Fruit fly (Drosophila melanogaster) whole organism, embryonic: ENCODE data around the gene Spn75F.

Experiments
- Awh ChIP-seq: fragments of 200-800 bp; sonication (Bioruptor generic); IDR thresholded peaks from 2 replicates; pipeline ENCODE4, ENCODE4 v1.3.6; 2022; ENCODE audit warnings: missing biosample characterization, missing genetic modification characterization
- Bteb2 ChIP-seq: fragments of 200-800 bp; sonication (Bioruptor generic); optimal IDR thresholded peaks from 2 replicates; lab custom pipeline; 2016; ENCODE audit warnings: missing biosample characterization, missing genetic modification characterization
- CG10147 ChIP-seq: fragments of 200-800 bp; sonication (Bioruptor generic); optimal IDR thresholded peaks from 2 replicates; lab custom pipeline; 2019; ENCODE audit warnings: missing biosample characterization, mild to moderate bottlenecking, missing genetic modification characterization, moderate library complexity
- CG10654 ChIP-seq: fragments of 200-800 bp; sonication (Bioruptor generic); optimal IDR thresholded peaks from 2 replicates; lab custom pipeline; 2016; ENCODE audit warnings: missing biosample characterization, missing genetic modification characterization
- CG12744 ChIP-seq: fragments of 200-800 bp; sonication (Bioruptor generic); optimal IDR thresholded peaks from 2 replicates; lab custom pipeline; 2016; ENCODE audit warnings: missing biosample characterization, missing genetic modification characterization
- CG12942 ChIP-seq: fragments of 200-800 bp; sonication (Bioruptor generic); optimal IDR thresholded peaks from 3 replicates; lab custom pipeline; 2016; ENCODE audit warnings: missing biosample characterization, missing genetic modification characterization
- CG15514 ChIP-seq: fragments of 200-800 bp; sonication (Bioruptor generic); optimal IDR thresholded peaks from 3 replicates; lab custom pipeline; 2017; ENCODE audit warnings: missing biosample characterization, missing genetic modification characterization, mild to moderate bottlenecking, moderate library complexity, missing genetic modification reagents
- CG16779 ChIP-seq: fragments of 200-800 bp; sonication (Bioruptor generic); IDR thresholded peaks from 2 replicates; pipeline ENCODE4 v1.3.6; 2022; ENCODE audit warnings: missing biosample characterization, missing genetic modification characterization
- CG33557 ChIP-seq: fragments of 200-800 bp; sonication (Bioruptor generic); optimal IDR thresholded peaks from 2 replicates; lab custom pipeline; 2019; ENCODE audit warnings: missing biosample characterization, mild to moderate bottlenecking, missing genetic modification characterization, moderate library complexity
- CG4328 ChIP-seq: fragments of 200-800 bp; sonication (Bioruptor generic); optimal IDR thresholded peaks from 3 replicates; lab custom pipeline; 2017; ENCODE audit warnings: missing biosample characterization, missing genetic modification reagents, missing genetic modification characterization
- CG4730 ChIP-seq: fragments of 200-800 bp; sonication (Bioruptor generic); IDR thresholded peaks from 2 replicates; pipeline ENCODE4 v1.3.6; 2022; ENCODE audit warnings: missing biosample characterization, missing genetic modification characterization
- CG7556 ChIP-seq: fragments of 200-800 bp; sonication (Bioruptor generic); optimal IDR thresholded peaks from 2 replicates; lab custom pipeline; 2017; ENCODE audit warnings: missing biosample characterization, mild to moderate bottlenecking, missing genetic modification characterization
- CG7839 ChIP-seq: fragments of 200-800 bp; sonication (Bioruptor generic); optimal IDR thresholded peaks from 3 replicates; lab custom pipeline; 2018; ENCODE audit warnings: missing biosample characterization, mild to moderate bottlenecking, missing genetic modification characterization, moderate library complexity
- CG8765 ChIP-seq: fragments of 200-800 bp; sonication (Bioruptor generic); IDR thresholded peaks from 2 replicates; pipeline ENCODE4 v1.3.6; 2022; ENCODE audit warnings: missing biosample characterization, missing genetic modification characterization
- CG9215 ChIP-seq: fragments of 200-800 bp; sonication (Bioruptor generic); IDR thresholded peaks from 2 replicates; pipeline ENCODE4 v1.3.6; 2022; ENCODE audit warnings: missing biosample characterization, missing genetic modification characterization
- CG9727 ChIP-seq: fragments of 200-800 bp; sonication (Bioruptor generic); optimal IDR thresholded peaks from 3 replicates; lab custom pipeline; 2017; ENCODE audit warnings: missing biosample characterization, mild to moderate bottlenecking, missing genetic modification characterization
- CG9932 ChIP-seq: fragments of 200-800 bp; sonication (Bioruptor generic); IDR thresholded peaks from 2 replicates; pipeline ENCODE4 v1.3.6; 2022; ENCODE audit warnings: missing biosample characterization, missing genetic modification characterization
- CHES-1-like ChIP-seq: fragments of 200-800 bp; sonication (Bioruptor generic); optimal IDR thresholded peaks from 2 replicates; lab custom pipeline; 2016; ENCODE audit warnings: missing biosample characterization, missing genetic modification characterization
- Drgx ChIP-seq: fragments of 200-800 bp; sonication (Bioruptor generic); IDR thresholded peaks from 2 replicates; pipeline ENCODE4 v1.3.6; 2022; ENCODE audit warnings: missing biosample characterization, missing genetic modification characterization
- HLH4C ChIP-seq: fragments of 200-800 bp; sonication (Bioruptor generic); IDR thresholded peaks from 3 replicates; pipeline ENCODE4 v1.3.6; 2022; ENCODE audit warnings: missing biosample characterization, missing genetic modification characterization; ENCODE audit not compliant: partially characterized antibody
- Opbp ChIP-seq: fragments of 200-800 bp; sonication (Bioruptor generic); IDR thresholded peaks from 3 replicates; pipeline ENCODE4 v1.3.6; 2022; ENCODE audit warnings: missing biosample characterization, missing genetic modification characterization; ENCODE audit not compliant: partially characterized antibody
- Rfx ChIP-seq: fragments of 200-800 bp; sonication (Bioruptor generic); IDR thresholded peaks from 2 replicates; pipeline ENCODE4 v1.3.6; 2022; ENCODE audit warnings: missing biosample characterization, missing genetic modification characterization
- Side ChIP-seq: fragments of 200-800 bp; sonication (Bioruptor generic); optimal IDR thresholded peaks from 2 replicates; lab custom pipeline; 2016; ENCODE audit warnings: missing biosample characterization, missing genetic modification characterization
- Vsx1 ChIP-seq: fragments of 200-800 bp; sonication (Bioruptor generic); optimal IDR thresholded peaks from 2 replicates; lab custom pipeline; 2017; ENCODE audit warnings: missing biosample characterization, mild to moderate bottlenecking, missing genetic modification characterization, missing genetic modification reagents
- cad ChIP-seq: fragments of >200 bp; optimal IDR thresholded peaks from 2 replicates; lab custom pipeline; 2017; ENCODE audit warnings: missing biosample characterization, missing genetic modification characterization
- cato ChIP-seq: fragments of 200-800 bp; sonication (Bioruptor generic); optimal IDR thresholded peaks from 2 replicates; lab custom pipeline; 2016; ENCODE audit warnings: missing biosample characterization, missing genetic modification characterization, borderline replicate concordance
- chinmo ChIP-seq: fragments of 200-800 bp; sonication (Bioruptor generic); IDR thresholded peaks from 4 replicates; pipeline ENCODE4 v1.3.6; 2022; ENCODE audit warnings: missing biosample characterization, missing genetic modification characterization; ENCODE audit not compliant: partially characterized antibody
- dati ChIP-seq: fragments of 200-800 bp; sonication (Bioruptor generic); IDR thresholded peaks from 2 replicates; pipeline ENCODE4 v1.3.6; 2022; ENCODE audit warnings: missing biosample characterization, missing genetic modification characterization
- dmrt11E ChIP-seq: fragments of 200-800 bp; sonication (Bioruptor generic); optimal IDR thresholded peaks from 3 replicates; lab custom pipeline; 2018; ENCODE audit warnings: missing biosample characterization, mild to moderate bottlenecking, missing genetic modification characterization, moderate library complexity
- esg ChIP-seq: fragments of 200-800 bp; sonication (Bioruptor generic); conservative IDR thresholded peaks from 2 replicates; pipeline ENCODE4 v1.3.6; 2022; ENCODE audit warnings: missing biosample characterization, missing genetic modification characterization
- gcm2 ChIP-seq: fragments of 200-800 bp; sonication (Bioruptor generic); optimal IDR thresholded peaks from 2 replicates; lab custom pipeline; 2016; ENCODE audit warnings: missing biosample characterization, missing genetic modification characterization
- gro ChIP-seq: fragments of 200-800 bp; sonication (Bioruptor generic); optimal IDR thresholded peaks from 2 replicates; lab custom pipeline; 2016; ENCODE audit warnings: missing biosample characterization, missing genetic modification characterization
- inv ChIP-seq: fragments of 200-800 bp; sonication (Bioruptor generic); IDR thresholded peaks from 2 replicates; pipeline ENCODE4 v1.3.6; 2022; ENCODE audit warnings: missing biosample characterization, missing genetic modification characterization; ENCODE audit not compliant: partially characterized antibody
- jing ChIP-seq: fragments of 200-800 bp; sonication (Bioruptor generic); optimal IDR thresholded peaks from 2 replicates; lab custom pipeline; 2018; ENCODE audit warnings: missing biosample characterization, mild to moderate bottlenecking, missing genetic modification characterization
- jumu ChIP-seq: fragments of 200-800 bp; sonication (Bioruptor generic); optimal IDR thresholded peaks from 3 replicates; lab custom pipeline; 2016; ENCODE audit warnings: missing biosample characterization, missing genetic modification characterization
- kay ChIP-seq: fragments of 200-800 bp; sonication (Bioruptor generic); optimal IDR thresholded peaks from 2 replicates; lab custom pipeline; 2016; ENCODE audit warnings: missing biosample characterization, missing genetic modification characterization
- lola ChIP-seq, 3 experiments: fragments of >200 bp in 2 of 3; fragments of 200-800 bp in 1 of 3; sonication (Bioruptor generic) in 1 of 3; optimal IDR thresholded peaks; 2 replicates each; lab custom pipeline; 2017 to 2019; ENCODE audit warnings: missing biosample characterization in 3 of 3, missing genetic modification characterization in 3 of 3, mild to moderate bottlenecking in 1 of 3, moderate library complexity in 1 of 3
- nau ChIP-seq: fragments of 200-800 bp; sonication (Bioruptor generic); optimal IDR thresholded peaks from 3 replicates; lab custom pipeline; 2017; ENCODE audit warnings: missing biosample characterization, mild to moderate bottlenecking, missing genetic modification characterization, missing genetic modification reagents
- nmo ChIP-seq: fragments of 200-800 bp; sonication (Bioruptor generic); optimal IDR thresholded peaks from 2 replicates; lab custom pipeline; 2018; ENCODE audit warnings: missing biosample characterization, mild to moderate bottlenecking, missing genetic modification characterization, moderate library complexity
- peb ChIP-seq: fragments of 200-800 bp; sonication (Bioruptor generic); IDR thresholded peaks from 2 replicates; pipeline ENCODE4 v1.3.6; 2022; ENCODE audit warnings: missing biosample characterization, missing genetic modification characterization
- repo ChIP-seq: fragments of 200-800 bp; sonication (Bioruptor generic); optimal IDR thresholded peaks from 2 replicates; lab custom pipeline; 2016; ENCODE audit warnings: missing biosample characterization, missing genetic modification characterization
- sens ChIP-seq: fragments of 200-800 bp; sonication (Bioruptor generic); peaks from one replicate; lab custom pipeline; 2016; ENCODE audit warnings: missing biosample characterization, missing genetic modification characterization
- sug ChIP-seq: fragments of 200-800 bp; optimal IDR thresholded peaks from 2 replicates; lab custom pipeline; 2019; ENCODE audit warnings: missing biosample characterization, mild to moderate bottlenecking, missing genetic modification characterization, moderate library complexity
- tin ChIP-seq: fragments of 200-800 bp; sonication (Bioruptor generic); optimal IDR thresholded peaks from 3 replicates; lab custom pipeline; 2016; ENCODE audit warnings: missing biosample characterization, missing genetic modification characterization
- tup ChIP-seq: fragments of 200-800 bp; sonication (Bioruptor generic); optimal IDR thresholded peaks from 2 replicates; lab custom pipeline; 2016; ENCODE audit warnings: missing biosample characterization, mild to moderate bottlenecking, missing genetic modification characterization, moderate library complexity
- twi ChIP-seq: fragments of 200-800 bp; optimal IDR thresholded peaks from 2 replicates; lab custom pipeline; 2019; ENCODE audit warnings: missing biosample characterization, mild to moderate bottlenecking, missing genetic modification characterization, moderate library complexity
- vfl ChIP-seq: fragments of 200-800 bp; sonication (Bioruptor generic); optimal IDR thresholded peaks from 2 replicates; lab custom pipeline; 2016; ENCODE audit warnings: missing biosample characterization, missing genetic modification characterization
- zen ChIP-seq: fragments of 200-800 bp; sonication (Bioruptor generic); optimal IDR thresholded peaks from 3 replicates; lab custom pipeline; 2018; ENCODE audit warnings: missing biosample characterization, mild to moderate bottlenecking, missing genetic modification characterization, moderate library complexity
- zfh1 ChIP-seq: fragments of 200-800 bp; sonication (Bioruptor generic); IDR thresholded peaks from 3 replicates; pipeline ENCODE4 v1.3.6; 2022; ENCODE audit warnings: missing biosample characterization, missing genetic modification characterization

Spn75F gene

dm6 chr3L:19171321-19172191 is 42.1 kb upstream of the Spn75F start (continued):
- TF ChIP-seq Opbp (GFP tag; lab: Robert Waterston, UW) (no peak), Awh (GFP tag; lab: Robert Waterston, UW) (0 out of 2 replicates have a peak, but pooled peaks have one; percentile 24), esg (GFP tag; lab: Robert Waterston, UW) (no peak), CG16779 (GFP tag; lab: Robert Waterston, UW) (no peak), CG10147 (GFP tag; lab: Kevin White, UChicago) (no peak), CG9215 (GFP tag; lab: Robert Waterston, UW) (no peak), tin (no peak), dati (GFP tag; lab: Robert Waterston, UW) (no peak), nmo (GFP tag; lab: Kevin White, UChicago) (no peak), dmrt11E (no peak), Bteb2 (GFP tag; lab: Kevin White, UChicago) (no peak), vfl (GFP tag; lab: Kevin White, UChicago) (no peak), tup (no peak), repo (no peak), CHES-1-like (GFP tag; lab: Kevin White, UChicago) (no peak), CG8765 (no peak), CG4328 (GFP tag; lab: Kevin White, UChicago) (no peak), CG10654 (GFP tag; lab: Kevin White, UChicago) (no peak), CG15514 (GFP tag; lab: Kevin White, UChicago) (no peak), Side (GFP tag; lab: Kevin White, UChicago) (no peak), cato (GFP tag; lab: Kevin White, UChicago) (no peak), CG33557 (GFP tag; lab: Kevin White, UChicago) (no peak), zen (tag; lab: Kevin White, UChicago) (peak; percentile 44), gro (GFP tag; lab: Kevin White, UChicago) (peak; percentile 42), zfh1 (GFP tag; lab: Robert Waterston, UW) (0 out of 3 replicates have a peak, but pooled peaks have one; percentile 34), CG12942 (GFP tag; lab: Kevin White, UChicago) (no peak), kay (GFP tag; lab: Kevin White, UChicago) (no peak), Drgx (GFP tag; lab: Robert Waterston, UW) (no peak), inv (GFP tag; lab: Robert Waterston, UW) (no peak), HLH4C (GFP tag; lab: Robert Waterston, UW) (no peak; the same call in 2 of the 3 replicates), Rfx (no peak), twi (tag; lab: Kevin White, UChicago) (peak; percentile 56), CG4730 (GFP tag; lab: Robert Waterston, UW) (no peak), CG12744 (GFP tag; lab: Kevin White, UChicago) (no peak), lola (GFP tag; optimal IDR thresholded peaks at IDR 0.05; lab: Kevin White, UChicago) (no peak), CG9727 (GFP tag; lab: Kevin White, UChicago) (no peak), CG7839 (tag; lab: Kevin White, UChicago) (no peak), sens (GFP tag; lab: Kevin White, UChicago) (peak; percentile 82), CG7556 (no peak), nau (GFP tag; lab: Kevin White, UChicago) (no peak), cad (GFP tag; lab: Kevin White, UChicago) (no peak), jumu (GFP tag; lab: Kevin White, UChicago) (no peak), CG9932 (GFP tag; lab: Robert Waterston, UW) (no peak), chinmo (GFP tag; lab: Robert Waterston, UW) (no peak), jing (GFP tag; lab: Kevin White, UChicago) (no peak), peb (GFP tag; lab: Robert Waterston, UW) (no peak), sug (tag; lab: Kevin White, UChicago) (no peak), Vsx1 (GFP tag; lab: Kevin White, UChicago) (no peak), gcm2 (no peak)
